Fruit fly (Drosophila melanogaster) whole organism, adult: ENCODE measurements around the gene CG42366.

ENCODE experiments used
- CG11617 ChIP-seq: fragments of 200-800 bp; sonication (Bioruptor generic); optimal IDR thresholded peaks from 2 replicates; lab custom pipeline; 2017; ENCODE audit warnings: mild to moderate bottlenecking, missing biosample characterization, missing genetic modification reagents, missing genetic modification characterization
- CG12768 ChIP-seq: fragments of 200-800 bp; sonication (Bioruptor generic); optimal IDR thresholded peaks from 2 replicates; lab custom pipeline; 2017; ENCODE audit warnings: missing biosample characterization, missing genetic modification characterization, mild to moderate bottlenecking, moderate library complexity, missing genetic modification reagents
- CG14711 ChIP-seq: fragments of 200-800 bp; sonication (Bioruptor generic); optimal IDR thresholded peaks from 2 replicates; lab custom pipeline; 2018; ENCODE audit warnings: missing biosample characterization, mild to moderate bottlenecking, missing genetic modification characterization, moderate library complexity
- CG1620 ChIP-seq: fragments of 200-800 bp; sonication (Bioruptor generic); optimal IDR thresholded peaks from 2 replicates; lab custom pipeline; 2016; ENCODE audit warnings: missing biosample characterization, missing genetic modification characterization
- CG33017 ChIP-seq: fragments of 200-800 bp; sonication (Bioruptor generic); optimal IDR thresholded peaks from 2 replicates; lab custom pipeline; 2018; ENCODE audit warnings: missing biosample characterization, mild to moderate bottlenecking, missing genetic modification characterization, moderate library complexity
- CG5204 ChIP-seq: fragments of 200-800 bp; sonication (Bioruptor generic); optimal IDR thresholded peaks from 2 replicates; lab custom pipeline; 2016; ENCODE audit warnings: missing biosample characterization, missing genetic modification characterization
- CG7045 ChIP-seq: fragments of 200-800 bp; sonication (Bioruptor generic); optimal IDR thresholded peaks from 2 replicates; lab custom pipeline; 2017; ENCODE audit warnings: missing biosample characterization, mild to moderate bottlenecking, missing genetic modification characterization
- CG7101 ChIP-seq: fragments of 200-800 bp; sonication (Bioruptor generic); optimal IDR thresholded peaks from 2 replicates; lab custom pipeline; 2018; ENCODE audit warnings: missing biosample characterization, mild to moderate bottlenecking, missing genetic modification characterization, moderate library complexity
- Clk ChIP-seq: fragments of 200-800 bp; sonication (Bioruptor generic); optimal IDR thresholded peaks from 2 replicates; lab custom pipeline; 2017; ENCODE audit warnings: missing biosample characterization, missing genetic modification characterization
- Crg-1 ChIP-seq: fragments of 200-800 bp; sonication (Bioruptor generic); optimal IDR thresholded peaks from 2 replicates; lab custom pipeline; 2016; ENCODE audit warnings: missing biosample characterization, missing genetic modification characterization
- Hr96 ChIP-seq: fragments of 200-800 bp; sonication (Bioruptor generic); optimal IDR thresholded peaks from 2 replicates; lab custom pipeline; 2016; ENCODE audit warnings: missing biosample characterization, missing genetic modification characterization
- Mnt ChIP-seq: fragments of 200-800 bp; sonication (Bioruptor generic); optimal IDR thresholded peaks from 2 replicates; lab custom pipeline; 2016; ENCODE audit warnings: missing biosample characterization, mild to moderate bottlenecking, missing genetic modification characterization
- bab1 ChIP-seq: fragments of 200-800 bp; sonication (Bioruptor generic); optimal IDR thresholded peaks from 3 replicates; lab custom pipeline; 2019; ENCODE audit warnings: missing biosample characterization, mild to moderate bottlenecking, missing genetic modification characterization, moderate library complexity
- cic ChIP-seq: fragments of 200-800 bp; sonication (Bioruptor generic); optimal IDR thresholded peaks from 2 replicates; lab custom pipeline; 2017; ENCODE audit warnings: missing biosample characterization, mild to moderate bottlenecking, missing genetic modification characterization, moderate library complexity
- cnc ChIP-seq, 2 experiments: fragments of >200 bp; optimal IDR thresholded peaks; 2 replicates each; lab custom pipeline; 2017
- kay ChIP-seq: fragments of 200-800 bp; sonication (Bioruptor generic); peaks from one replicate; lab custom pipeline; 2016; ENCODE audit warnings: missing biosample characterization, missing genetic modification characterization, borderline replicate concordance
- ovo ChIP-seq: fragments of 200-800 bp; sonication (Bioruptor generic); optimal IDR thresholded peaks from 2 replicates; lab custom pipeline; 2016; ENCODE audit warnings: missing biosample characterization, missing genetic modification characterization
- pad ChIP-seq: fragments of 200-800 bp; sonication (Bioruptor generic); optimal IDR thresholded peaks from 3 replicates; lab custom pipeline; 2017; ENCODE audit warnings: missing biosample characterization, missing genetic modification characterization, mild to moderate bottlenecking, moderate library complexity, missing genetic modification reagents
- tj ChIP-seq: fragments of 200-800 bp; sonication (Bioruptor generic); optimal IDR thresholded peaks from 3 replicates; lab custom pipeline; 2017; ENCODE audit warnings: missing biosample characterization, mild to moderate bottlenecking, missing genetic modification characterization, moderate library complexity
- toe ChIP-seq: fragments of 200-800 bp; sonication (Bioruptor generic); optimal IDR thresholded peaks from 2 replicates; lab custom pipeline; 2016; ENCODE audit warnings: missing biosample characterization, missing genetic modification characterization

CG42366 gene

dm6 chr2L:9894871-9895364, 30.0 kb upstream of the CG42366 start, which contains the start of gene Bka:
Bka (plus strand) TSS chr2L:9895287.
- TF ChIP-seq CG14711 (tag; lab: Kevin White, UChicago) (peak; percentile 71), cnc (optimal IDR thresholded peaks at IDR 0.05; lab: Kevin White, UChicago) (no peak), toe (GFP tag; lab: Kevin White, UChicago) (no peak), CG12768 (GFP tag; lab: Kevin White, UChicago) (no peak), Hr96 (GFP tag; lab: Kevin White, UChicago) (peak; percentile 44), tj (GFP tag; lab: Kevin White, UChicago) (peak; percentile 73), Mnt (GFP tag; lab: Kevin White, UChicago) (peak; percentile 100), CG7101 (tag; lab: Kevin White, UChicago) (peak; percentile 81), cic (GFP tag; lab: Kevin White, UChicago) (peak; percentile 19), Clk (GFP tag; lab: Kevin White, UChicago) (no peak), kay (GFP tag; lab: Kevin White, UChicago) (no peak), CG11617 (GFP tag; lab: Kevin White, UChicago) (peak; percentile 87), Crg-1 (GFP tag; lab: Kevin White, UChicago) (peak; percentile 69), CG5204 (no peak), CG7045 (peak; percentile 38), pad (GFP tag; lab: Kevin White, UChicago) (peak; percentile 48), CG1620 (GFP tag; lab: Kevin White, UChicago) (peak; percentile 33), ovo (GFP tag; lab: Kevin White, UChicago) (peak; percentile 18), CG33017 (peak; percentile 71), bab1 (GFP tag; lab: Kevin White, UChicago) (peak; percentile 83)

dm6 chr2L:9897296-9897695, 27.7 kb upstream of the CG42366 start, which contains the start of gene RpS2:
RpS2 (minus strand) TSS chr2L:9897552.
- TF ChIP-seq CG7101 (tag; lab: Kevin White, UChicago) = peak; percentile 74
- TF ChIP-seq CG12768 (GFP tag; lab: Kevin White, UChicago) = peak; percentile 28
- TF ChIP-seq toe (GFP tag; lab: Kevin White, UChicago) = no peak
- peak; percentile 69 for TF ChIP-seq Hr96 (GFP tag; lab: Kevin White, UChicago)
- TF ChIP-seq Clk (GFP tag; lab: Kevin White, UChicago) = no peak
- TF ChIP-seq bab1 (GFP tag; lab: Kevin White, UChicago) = peak; percentile 68
- peak; percentile 35 for TF ChIP-seq pad (GFP tag; lab: Kevin White, UChicago)
- no peak for TF ChIP-seq kay (GFP tag; lab: Kevin White, UChicago)
- peak; percentile 79 for TF ChIP-seq Crg-1 (GFP tag; lab: Kevin White, UChicago)
- TF ChIP-seq tj (GFP tag; lab: Kevin White, UChicago) = peak; percentile 32
- peak; percentile 97 for TF ChIP-seq Mnt (GFP tag; lab: Kevin White, UChicago)
- TF ChIP-seq CG11617 (GFP tag; lab: Kevin White, UChicago) = peak; percentile 69
- no peak for TF ChIP-seq cnc (optimal IDR thresholded peaks at IDR 0.05; lab: Kevin White, UChicago)
- TF ChIP-seq CG1620 (GFP tag; lab: Kevin White, UChicago) = peak; percentile 49
- TF ChIP-seq CG7045 = peak; percentile 6
- TF ChIP-seq CG14711 (tag; lab: Kevin White, UChicago) = peak; percentile 65
- TF ChIP-seq CG33017 = peak; percentile 67

- TF ChIP-seq CG7101 (tag; lab: Kevin White, UChicago) (no peak), tj (GFP tag; lab: Kevin White, UChicago) (no peak), Mnt (GFP tag; lab: Kevin White, UChicago) (no peak), Hr96 (GFP tag; lab: Kevin White, UChicago) (no peak)
Observed at dm6 chr2L:9903028-9903427, 21.9 kb upstream of the CG42366 start, which contains the start of gene Muc30E. Muc30E (minus strand) TSS chr2L:9903128.

dm6 chr2L:9906641-9907040, 18.3 kb upstream of the CG42366 start:
- TF ChIP-seq bab1 (GFP tag; lab: Kevin White, UChicago) (no peak), kay (GFP tag; lab: Kevin White, UChicago) (peak; percentile 80)

dm6 chr2L:9907320-9908256, 17.4 kb upstream of the CG42366 start:
- TF ChIP-seq bab1 (GFP tag; lab: Kevin White, UChicago) (no peak), toe (GFP tag; lab: Kevin White, UChicago) (no peak), Mnt (GFP tag; lab: Kevin White, UChicago) (peak; percentile 35), CG33017 (no peak), kay (GFP tag; lab: Kevin White, UChicago) (peak; percentile 95), cic (GFP tag; lab: Kevin White, UChicago) (peak; percentile 18), CG11617 (GFP tag; lab: Kevin White, UChicago) (peak; percentile 5), Crg-1 (GFP tag; lab: Kevin White, UChicago) (no peak), cnc (optimal IDR thresholded peaks at IDR 0.05; lab: Kevin White, UChicago) (no peak), Hr96 (GFP tag; lab: Kevin White, UChicago) (no peak), CG7045 (no peak)
